Worm (Caenorhabditis elegans) whole organism, L3 larva: ENCODE measurements around the gene pab-2.

ENCODE experiments used
- daf-12 ChIP-seq: fragments of 150-350 bp; optimal IDR thresholded peaks from 2 replicates; lab custom pipeline; 2014; ENCODE audit warnings: missing biosample characterization, missing genetic modification reagents, missing genetic modification characterization
- mdl-1 ChIP-seq: fragments of 150-350 bp; optimal IDR thresholded peaks from 2 replicates; lab custom pipeline; 2014; ENCODE audit warnings: missing biosample characterization, missing genetic modification characterization
- nfya-1 ChIP-seq: sonication (generic microtip); optimal IDR thresholded peaks from 2 replicates; lab custom pipeline; 2017; ENCODE audit warnings: missing genetic modification characterization, mild to moderate bottlenecking, missing compliant biosample characterization, antibody characterized with exemption, moderate library complexity; ENCODE audit not compliant: insufficient read depth
- nhr-12 ChIP-seq: fragments of 150-350 bp; optimal IDR thresholded peaks from 2 replicates; lab custom pipeline; 2014; ENCODE audit warnings: missing biosample characterization, missing genetic modification characterization
- nhr-237 ChIP-seq: fragments of 150-350 bp; optimal IDR thresholded peaks from 2 replicates; lab custom pipeline; 2014; ENCODE audit warnings: missing biosample characterization, missing genetic modification characterization
- skn-1 ChIP-seq: fragments of 150-350 bp; optimal IDR thresholded peaks from 2 replicates; lab custom pipeline; 2014; ENCODE audit warnings: missing biosample characterization, missing genetic modification characterization
- snpc-4 ChIP-seq: fragments of 150-350 bp; optimal IDR thresholded peaks from 2 replicates; lab custom pipeline; 2014; ENCODE audit warnings: missing biosample characterization, missing genetic modification characterization
- tbx-2 ChIP-seq: sonication (generic microtip); optimal IDR thresholded peaks from 2 replicates; lab custom pipeline; 2016; ENCODE audit warnings: mild to moderate bottlenecking, missing genetic modification characterization, missing compliant biosample characterization
- unc-39 ChIP-seq: sonication (generic microtip); optimal IDR thresholded peaks from 4 replicates; lab custom pipeline; 2017; ENCODE audit warnings: missing biosample characterization, missing genetic modification characterization
- unc-62 ChIP-seq: fragments of 150-350 bp; sonication (generic microtip); optimal IDR thresholded peaks from 4 replicates; lab custom pipeline; 2014; ENCODE audit warnings: missing biosample characterization, missing genetic modification reagents, missing genetic modification characterization
- zag-1 ChIP-seq: fragments of 150-350 bp; optimal IDR thresholded peaks from 2 replicates; lab custom pipeline; 2014; ENCODE audit warnings: missing biosample characterization, missing genetic modification characterization
- ztf-11 ChIP-seq: fragments of 150-350 bp; optimal IDR thresholded peaks from 2 replicates; lab custom pipeline; 2014; ENCODE audit warnings: missing biosample characterization, missing genetic modification characterization

- TF ChIP-seq ztf-11 (tag; lab: Kevin White, UChicago) (no peak), skn-1 (tag; lab: Kevin White, UChicago) (no peak), nhr-12 (tag; lab: Kevin White, UChicago) (no peak), unc-62 (GFP tag; lab: Kevin White, UChicago) (no peak), snpc-4 (tag; lab: Kevin White, UChicago) (no peak), nfya-1 (tag; lab: Kevin White, UChicago) (peak; percentile 41), zag-1 (tag; lab: Kevin White, UChicago) (no peak), nhr-237 (no peak), daf-12 (tag; lab: Kevin White, UChicago) (no peak), unc-39 (tag; lab: Kevin White, UChicago) (no peak), tbx-2 (no peak), mdl-1 (tag; lab: Kevin White, UChicago) (no peak)
Observed at ce11 chrX:13542757-13543156, 15.5 kb upstream of the pab-2 start.
